Fruit fly (Drosophila melanogaster): ENCODE results near the gene CG1387.

The CG1387 gene

DNA sequence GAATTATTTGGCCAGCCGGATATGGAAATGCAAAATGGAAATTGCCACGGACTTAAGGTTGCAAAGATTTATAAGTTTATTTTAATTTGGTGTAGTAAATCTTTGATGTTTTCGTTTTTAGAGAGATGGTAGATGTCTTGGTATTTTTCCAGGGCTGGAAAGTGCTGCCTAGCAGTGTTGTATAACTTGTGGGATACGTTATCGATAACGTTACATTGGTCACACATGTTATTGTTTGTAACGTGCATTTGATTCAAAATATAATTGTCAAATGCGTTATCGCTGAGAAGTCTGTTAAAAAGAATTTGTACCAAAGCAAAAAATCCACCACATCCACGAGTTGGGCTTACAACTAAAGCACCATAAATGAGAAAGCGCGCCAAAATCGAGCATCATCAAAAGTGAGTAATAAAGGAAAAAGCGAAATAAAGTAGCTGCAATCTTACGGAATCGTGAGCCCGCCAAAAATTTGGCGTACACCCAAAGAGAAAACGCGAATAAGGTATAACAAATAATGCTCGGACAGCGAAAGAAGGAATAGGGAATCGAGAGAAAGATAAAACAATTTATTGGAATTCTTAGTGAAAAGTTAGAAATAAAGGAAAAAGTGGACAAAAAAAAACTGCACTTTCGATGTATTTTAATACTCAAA, 21.7 kb downstream of the CG1387 start, which contains the start of gene PIG-T (continued):
- TF ChIP-seq CG11696 (GFP tag; IDR thresholded peaks at IDR 0.05), result no peak
- peak; percentile 9 for TF ChIP-seq CG14710 (tag; optimal IDR thresholded peaks at IDR 0.05)
- TF ChIP-seq dan (GFP tag; IDR thresholded peaks at IDR 0.05), result no peak
- TF ChIP-seq CG12744 (GFP tag; optimal IDR thresholded peaks at IDR 0.05), result no peak
- TF ChIP-seq CG10209 (GFP tag; optimal IDR thresholded peaks at IDR 0.05), result no peak
- TF ChIP-seq dpn (GFP tag; optimal IDR thresholded peaks at IDR 0.05), result peak in 1 of 2 experiments; percentile 30
- TF ChIP-seq HmgZ (tag; optimal IDR thresholded peaks at IDR 0.05), result no peak
- TF ChIP-seq Awh (GFP tag; IDR thresholded peaks at IDR 0.05), result no peak
- TF ChIP-seq CG15011 (GFP tag; optimal IDR thresholded peaks at IDR 0.05), result no peak
- no peak for TF ChIP-seq bcd (GFP tag; optimal IDR thresholded peaks at IDR 0.05)
- TF ChIP-seq Rfx (GFP tag; IDR thresholded peaks at IDR 0.05), result peak; percentile 17; the same call in 1 of the 2 replicates
- no peak for TF ChIP-seq CG3281 (GFP tag; optimal IDR thresholded peaks at IDR 0.05)
- no peak for TF ChIP-seq CG11456 (GFP tag; IDR thresholded peaks at IDR 0.05)
- no peak for TF ChIP-seq Lpt (GFP tag; optimal IDR thresholded peaks at IDR 0.05)
- no peak for TF ChIP-seq CG10959 (GFP tag; IDR thresholded peaks at IDR 0.05)
- peak in 1 of 2 experiments; percentile 58 for TF ChIP-seq crp (GFP tag; optimal IDR thresholded peaks at IDR 0.05)
- no peak for TF ChIP-seq ttk (GFP tag; IDR thresholded peaks at IDR 0.05)
- no peak for TF ChIP-seq dmrt11E (tag; optimal IDR thresholded peaks at IDR 0.05)
- peak; percentile 37 for TF ChIP-seq trem (tag; optimal IDR thresholded peaks at IDR 0.05)
- peak; percentile 50 for TF ChIP-seq MESR4 (GFP tag; optimal IDR thresholded peaks at IDR 0.05)
- no peak for TF ChIP-seq fru (optimal IDR thresholded peaks at IDR 0.05)
- TF ChIP-seq cato (GFP tag; optimal IDR thresholded peaks at IDR 0.05; ENCODE audit: borderline replicate concordance), result no peak
- TF ChIP-seq sens-2 (GFP tag; IDR thresholded peaks at IDR 0.05), result no peak
- peak; percentile 34 for TF ChIP-seq sens (GFP tag)
- no peak for TF ChIP-seq Six4 (GFP tag; optimal IDR thresholded peaks at IDR 0.05)
- TF ChIP-seq Ssrp (tag; optimal IDR thresholded peaks at IDR 0.05), result no peak
- peak; percentile 78 for TF ChIP-seq Sry-δ (GFP tag; optimal IDR thresholded peaks at IDR 0.05)
- TF ChIP-seq CG10267 (tag; optimal IDR thresholded peaks at IDR 0.05), result peak; percentile 93
- TF ChIP-seq Ptx1 (GFP tag; IDR thresholded peaks at IDR 0.05), result no peak
- TF ChIP-seq fd64A (GFP tag; optimal IDR thresholded peaks at IDR 0.05), result no peak
- no peak for TF ChIP-seq sr (GFP tag; IDR thresholded peaks at IDR 0.05)
- no peak for TF ChIP-seq knrl (GFP tag; IDR thresholded peaks at IDR 0.05; ENCODE audit: partially characterized antibody)
- peak; percentile 22 for TF ChIP-seq nerfin-1 (tag; optimal IDR thresholded peaks at IDR 0.05)
- no peak for TF ChIP-seq sisA (GFP tag; IDR thresholded peaks at IDR 0.05)
- TF ChIP-seq CG9797 (GFP tag; optimal IDR thresholded peaks at IDR 0.05), result peak; percentile 19
- no peak for TF ChIP-seq croc (GFP tag; conservative IDR thresholded peaks at IDR 0.05)
- TF ChIP-seq da (GFP tag; optimal IDR thresholded peaks at IDR 0.05), result no peak
- peak; percentile 77 for TF ChIP-seq Med (GFP tag)
- no peak for TF ChIP-seq Antp (GFP tag; optimal IDR thresholded peaks at IDR 0.05)
- no peak for TF ChIP-seq CG8944 (GFP tag; optimal IDR thresholded peaks at IDR 0.05)
- peak; percentile 36 for TF ChIP-seq vfl (GFP tag; optimal IDR thresholded peaks at IDR 0.05)
- no peak for TF ChIP-seq lola (GFP tag; optimal IDR thresholded peaks at IDR 0.05)
- no peak for TF ChIP-seq Nf-YA (GFP tag; IDR thresholded peaks at IDR 0.05)
- peak; percentile 50; the same call in 1 of the 3 replicates for TF ChIP-seq Opbp (GFP tag; IDR thresholded peaks at IDR 0.05; ENCODE audit: partially characterized antibody)
- no peak for TF ChIP-seq CG11085 (GFP tag; IDR thresholded peaks at IDR 0.05)
- TF ChIP-seq grau (tag; optimal IDR thresholded peaks at IDR 0.05), result no peak
- TF ChIP-seq Mad (GFP tag; optimal IDR thresholded peaks at IDR 0.05), result no peak
- TF ChIP-seq kah (GFP tag; optimal IDR thresholded peaks at IDR 0.05), result no peak
- TF ChIP-seq CG4424 (GFP tag; optimal IDR thresholded peaks at IDR 0.05), result no peak
- TF ChIP-seq Poxn (GFP tag; IDR thresholded peaks at IDR 0.05), result no peak
- TF ChIP-seq CG10543 (GFP tag; optimal IDR thresholded peaks at IDR 0.05), result no peak
